Worm (Caenorhabditis elegans) whole organism, L1 larva: ENCODE data around the gene rps-23.

Experiments
- C34B4.2 ChIP-seq: sonication (generic microtip); optimal IDR thresholded peaks from 2 replicates; lab custom pipeline; 2017; ENCODE audit warnings: mild to moderate bottlenecking, missing genetic modification characterization, missing compliant biosample characterization
- F16B12.6 ChIP-seq: fragments of 150-350 bp; optimal IDR thresholded peaks from 2 replicates; lab custom pipeline; 2014; ENCODE audit warnings: missing biosample characterization, missing genetic modification characterization
- alr-1 ChIP-seq: fragments of 200-800 bp; sonication (Bioruptor generic); optimal IDR thresholded peaks from 2 replicates; lab custom pipeline; 2018; ENCODE audit warnings: borderline replicate concordance, mild to moderate bottlenecking, missing genetic modification characterization, missing compliant biosample characterization
- blmp-1 ChIP-seq: fragments of 150-350 bp; optimal IDR thresholded peaks from 2 replicates; lab custom pipeline; 2014; ENCODE audit warnings: missing biosample characterization, missing genetic modification characterization
- ceh-8 ChIP-seq: fragments of 200-800 bp; sonication (Bioruptor generic); optimal IDR thresholded peaks from 2 replicates; lab custom pipeline; 2018; ENCODE audit warnings: mild to moderate bottlenecking, missing genetic modification characterization, moderate library complexity, missing compliant biosample characterization
- ceh-82 ChIP-seq, 3 experiments: fragments of 150-350 bp in 1 of 3; sonication (generic microtip) in 2 of 3; optimal IDR thresholded peaks; 2 replicates each; lab custom pipeline; 2014 to 2017; ENCODE audit warnings: missing biosample characterization in 3 of 3, missing genetic modification characterization in 3 of 3
- ceh-90 ChIP-seq: sonication (generic microtip); optimal IDR thresholded peaks from 2 replicates; lab custom pipeline; 2016; ENCODE audit warnings: missing genetic modification characterization, missing compliant biosample characterization
- dpl-1 ChIP-seq, 3 experiments: fragments of 150-350 bp in 2 of 3; sonication (generic microtip) in 1 of 3; optimal IDR thresholded peaks; 2 replicates each; lab custom pipeline; 2014 to 2017; ENCODE audit warnings: missing biosample characterization in 3 of 3, missing genetic modification characterization in 3 of 3, missing genetic modification reagents in 3 of 3
- dsc-1 ChIP-seq: sonication (generic microtip); optimal IDR thresholded peaks from 2 replicates; lab custom pipeline; 2016; ENCODE audit warnings: mild to moderate bottlenecking, missing genetic modification characterization, missing compliant biosample characterization
- efl-1 ChIP-seq, 4 experiments: fragments of 150-350 bp; optimal IDR thresholded peaks in 3 of 4; peaks in 1 of 4; 1 replicate in 1 of 4; 2 replicates in 3 of 4; lab custom pipeline; 2014; ENCODE audit warnings: missing biosample characterization in 2 of 4, missing genetic modification characterization in 2 of 4, missing genetic modification reagents in 2 of 4
- efl-3 ChIP-seq: fragments of 200-800 bp; sonication (Bioruptor generic); optimal IDR thresholded peaks from 2 replicates; lab custom pipeline; 2018; ENCODE audit warnings: mild to moderate bottlenecking, missing genetic modification characterization, missing compliant biosample characterization
- egl-13 ChIP-seq: sonication (generic microtip); optimal IDR thresholded peaks from 2 replicates; lab custom pipeline; 2016; ENCODE audit warnings: missing genotype, missing genetic modification reagents, missing genetic modification characterization, missing compliant biosample characterization
- egl-27 ChIP-seq, 2 experiments: fragments of 150-350 bp in 1 of 2; sonication (generic microtip); optimal IDR thresholded peaks; 3 replicates each; lab custom pipeline; 2017 to 2018; ENCODE audit warnings: missing biosample characterization in 2 of 2, missing genetic modification characterization in 2 of 2, missing genetic modification reagents in 2 of 2
- elt-2 ChIP-seq: sonication (generic microtip); optimal IDR thresholded peaks from 2 replicates; lab custom pipeline; 2016; ENCODE audit warnings: missing genetic modification characterization, mild to moderate bottlenecking, inconsistent platforms, missing compliant biosample characterization, missing genetic modification reagents
- elt-3 ChIP-seq, 6 experiments: fragments of 150-350 bp in 1 of 6; sonication (generic microtip); optimal IDR thresholded peaks; 2 replicates each; lab custom pipeline; 2017 to 2018; ENCODE audit warnings: missing biosample characterization in 6 of 6, missing genetic modification characterization in 6 of 6, inconsistent platforms in 1 of 6
- fkh-4 ChIP-seq: sonication (generic microtip); optimal IDR thresholded peaks from 2 replicates; lab custom pipeline; 2016; ENCODE audit warnings: missing compliant biosample characterization, missing genetic modification characterization, borderline replicate concordance
- grh-1 ChIP-seq: fragments of 200-800 bp; sonication (Bioruptor generic); IDR thresholded peaks from 2 replicates; pipeline ENCODE4 v1.3.6; 2022; ENCODE audit warnings: missing genetic modification reagents, missing genetic modification characterization, missing compliant biosample characterization
- hlh-17 ChIP-seq: fragments of 200-800 bp; sonication (Bioruptor generic); optimal IDR thresholded peaks from 2 replicates; lab custom pipeline; 2018; ENCODE audit warnings: missing genetic modification characterization, mild to moderate bottlenecking, missing compliant biosample characterization, moderate library complexity, borderline replicate concordance
- hpl-2 ChIP-seq: fragments of 150-350 bp; optimal IDR thresholded peaks from 2 replicates; lab custom pipeline; 2014; ENCODE audit warnings: missing biosample characterization, missing genetic modification reagents, missing genetic modification characterization
- lin-13 ChIP-seq: fragments of 150-350 bp; optimal IDR thresholded peaks from 2 replicates; lab custom pipeline; 2014; ENCODE audit warnings: missing biosample characterization, missing genetic modification reagents, missing genetic modification characterization
- lin-14 ChIP-seq: fragments of 200-800 bp; sonication (Bioruptor generic); optimal IDR thresholded peaks from 2 replicates; lab custom pipeline; 2018; ENCODE audit warnings: mild to moderate bottlenecking, missing genetic modification characterization, moderate library complexity, missing compliant biosample characterization
- lir-3 ChIP-seq: sonication (generic microtip); optimal IDR thresholded peaks from 2 replicates; lab custom pipeline; 2016; ENCODE audit warnings: mild to moderate bottlenecking, missing genetic modification characterization, moderate library complexity, missing compliant biosample characterization; ENCODE audit not compliant: poor library complexity
- lsy-2 ChIP-seq, 2 experiments: fragments of 150-350 bp; optimal IDR thresholded peaks; 2 replicates each; lab custom pipeline; 2014; ENCODE audit warnings: missing biosample characterization in 2 of 2, missing genetic modification characterization in 2 of 2
- mab-9 ChIP-seq: fragments of 200-800 bp; sonication (Bioruptor generic); IDR thresholded peaks from 2 replicates; pipeline ENCODE4 v1.3.6; 2022; ENCODE audit warnings: missing genetic modification reagents, missing genetic modification characterization, missing compliant biosample characterization
- mep-1 ChIP-seq: fragments of 150-350 bp; optimal IDR thresholded peaks from 2 replicates; lab custom pipeline; 2014; ENCODE audit warnings: missing biosample characterization, missing genetic modification characterization
- nhr-11 ChIP-seq: fragments of 150-350 bp; optimal IDR thresholded peaks from 2 replicates; lab custom pipeline; 2014; ENCODE audit warnings: missing biosample characterization, missing genetic modification characterization
- nhr-20 ChIP-seq: sonication (generic microtip); optimal IDR thresholded peaks from 2 replicates; lab custom pipeline; 2016; ENCODE audit warnings: mild to moderate bottlenecking, missing genetic modification characterization, missing compliant biosample characterization
- nhr-237 ChIP-seq: fragments of 150-350 bp; optimal IDR thresholded peaks from 2 replicates; lab custom pipeline; 2014; ENCODE audit warnings: missing biosample characterization, missing genetic modification characterization
- nhr-71 ChIP-seq: sonication (generic microtip); optimal IDR thresholded peaks from 2 replicates; lab custom pipeline; 2016; ENCODE audit warnings: mild to moderate bottlenecking, missing genetic modification characterization, moderate library complexity, missing compliant biosample characterization
- nhr-76 ChIP-seq: sonication (generic microtip); optimal IDR thresholded peaks from 2 replicates; lab custom pipeline; 2017; ENCODE audit warnings: missing biosample characterization, missing genetic modification characterization
- pax-3 ChIP-seq: fragments of 200-800 bp; sonication (Bioruptor generic); optimal IDR thresholded peaks from 2 replicates; lab custom pipeline; 2018; ENCODE audit warnings: mild to moderate bottlenecking, missing genetic modification characterization, moderate library complexity, missing compliant biosample characterization
- sox-4 ChIP-seq: sonication (generic microtip); optimal IDR thresholded peaks from 2 replicates; lab custom pipeline; 2016; ENCODE audit warnings: missing genetic modification characterization, missing compliant biosample characterization
- sup-37 ChIP-seq: fragments of 200-800 bp; sonication (Bioruptor generic); optimal IDR thresholded peaks from 2 replicates; lab custom pipeline; 2018; ENCODE audit warnings: mild to moderate bottlenecking, missing genetic modification characterization, missing compliant biosample characterization
- unc-130 ChIP-seq: fragments of 150-350 bp; optimal IDR thresholded peaks from 2 replicates; lab custom pipeline; 2017; ENCODE audit warnings: missing biosample characterization, missing genetic modification characterization, inconsistent platforms
- unc-62 ChIP-seq: fragments of 150-350 bp; optimal IDR thresholded peaks from 2 replicates; lab custom pipeline; 2014; ENCODE audit warnings: missing biosample characterization, missing genetic modification reagents, missing genetic modification characterization
- zag-1 ChIP-seq: fragments of 150-350 bp; optimal IDR thresholded peaks from 2 replicates; lab custom pipeline; 2014; ENCODE audit warnings: missing biosample characterization, missing genetic modification characterization
- zip-4 ChIP-seq: fragments of 200-800 bp; sonication (Bioruptor generic); optimal IDR thresholded peaks from 2 replicates; lab custom pipeline; 2018; ENCODE audit warnings: mild to moderate bottlenecking, missing genetic modification characterization, moderate library complexity, missing compliant biosample characterization
- ztf-4 ChIP-seq: fragments of 150-350 bp; optimal IDR thresholded peaks from 2 replicates; lab custom pipeline; 2014; ENCODE audit warnings: missing biosample characterization, missing genetic modification characterization

Gene rps-23

DNA sequence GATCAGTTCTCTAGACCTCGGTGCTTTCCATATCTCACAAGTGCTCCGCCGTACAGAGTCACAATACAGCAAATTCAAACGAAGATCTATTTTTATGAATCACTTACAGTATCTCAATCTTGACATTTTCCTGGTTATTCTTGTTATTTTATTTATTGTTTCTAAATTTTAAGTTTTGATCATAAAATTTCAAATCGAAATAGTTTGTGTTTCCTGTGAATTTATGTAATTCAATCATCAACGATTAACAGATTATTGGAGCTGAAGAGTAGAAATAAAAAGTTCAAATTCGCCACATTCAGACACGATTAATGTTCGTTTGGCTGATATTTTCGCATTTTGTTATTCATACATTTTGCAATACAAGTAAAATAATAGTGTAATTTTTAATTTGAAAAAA is 41.5 kb upstream of the rps-23 start, which contains the start of gene clec-184:
Gene clec-184, plus strand, starts transcription at position 301 of the 400 bp plus-strand sequence.
- TF ChIP-seq dsc-1 (tag; lab: Kevin White, UChicago) (no peak), ceh-82 (tag; optimal IDR thresholded peaks at IDR 0.05; lab: Kevin White, UChicago) (no peak), egl-27 (tag; optimal IDR thresholded peaks at IDR 0.05; lab: Kevin White, UChicago) (no peak), pax-3 (tag; lab: Kevin White, UChicago) (no peak), alr-1 (no peak), sup-37 (GFP tag; lab: Kevin White, UChicago) (no peak), unc-130 (tag; lab: Kevin White, UChicago) (no peak), C34B4.2 (tag; lab: Kevin White, UChicago) (no peak), ceh-90 (no peak), lir-3 (tag; lab: Kevin White, UChicago) (no peak), blmp-1 (tag; lab: Kevin White, UChicago) (no peak)

DNA sequence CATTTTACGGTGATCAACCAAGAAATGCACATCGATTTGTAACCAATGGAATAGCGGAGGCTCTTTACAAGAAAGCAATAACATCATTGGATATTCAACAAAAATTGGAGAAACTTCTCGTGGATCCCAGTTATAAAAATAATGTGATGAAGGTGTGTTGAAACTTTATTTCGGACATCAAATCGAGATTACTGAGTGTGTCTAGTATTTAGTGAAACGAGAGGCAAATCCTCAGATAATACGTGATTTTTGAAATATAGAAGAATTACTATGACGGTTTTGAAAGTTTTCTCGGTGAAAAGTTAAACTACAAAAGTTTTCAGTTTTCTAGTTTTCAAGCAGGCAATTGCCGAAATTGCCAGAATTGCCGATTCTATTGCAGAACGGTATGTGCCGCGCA is 40.9 kb upstream of the rps-23 start:
- no peak for TF ChIP-seq elt-3 (tag; optimal IDR thresholded peaks at IDR 0.05; lab: Kevin White, UChicago)
- no peak for TF ChIP-seq zag-1 (tag; lab: Kevin White, UChicago)
- no peak for TF ChIP-seq efl-1 (optimal IDR thresholded peaks at IDR 0.05; lab: Kevin White, UChicago)
- TF ChIP-seq efl-1 (GFP tag; optimal IDR thresholded peaks at IDR 0.05 in 1 of 2; lab: Kevin White, UChicago), result peak in 1 of 2 experiments; percentile 3
- no peak for TF ChIP-seq F16B12.6 (tag; lab: Kevin White, UChicago)
- no peak for TF ChIP-seq lsy-2 (tag; optimal IDR thresholded peaks at IDR 0.05; lab: Kevin White, UChicago)
- TF ChIP-seq unc-130 (tag; lab: Kevin White, UChicago), result no peak
- no peak for TF ChIP-seq ceh-8 (GFP tag; lab: Kevin White, UChicago)

DNA sequence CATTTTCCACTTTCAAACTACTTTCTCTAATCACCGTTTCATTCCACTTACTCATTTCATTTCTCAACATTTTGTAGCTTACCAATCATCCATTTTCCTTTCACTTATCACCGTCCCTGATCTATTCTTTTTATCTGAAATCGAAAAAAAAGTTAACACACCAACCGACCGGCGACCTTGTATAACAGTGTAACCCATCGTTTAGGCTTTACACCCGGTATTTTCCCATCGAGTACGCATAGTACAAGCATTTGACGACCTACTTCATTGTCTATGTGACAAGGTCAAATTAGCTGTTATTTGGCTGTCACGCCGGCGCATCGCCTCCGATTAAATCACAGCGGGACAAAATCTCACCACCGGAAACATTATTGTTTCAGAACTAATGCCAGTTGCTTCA is 38.7 kb upstream of the rps-23 start:
- TF ChIP-seq blmp-1 (tag; lab: Kevin White, UChicago), result peak; percentile 13
- no peak for TF ChIP-seq efl-3

DNA sequence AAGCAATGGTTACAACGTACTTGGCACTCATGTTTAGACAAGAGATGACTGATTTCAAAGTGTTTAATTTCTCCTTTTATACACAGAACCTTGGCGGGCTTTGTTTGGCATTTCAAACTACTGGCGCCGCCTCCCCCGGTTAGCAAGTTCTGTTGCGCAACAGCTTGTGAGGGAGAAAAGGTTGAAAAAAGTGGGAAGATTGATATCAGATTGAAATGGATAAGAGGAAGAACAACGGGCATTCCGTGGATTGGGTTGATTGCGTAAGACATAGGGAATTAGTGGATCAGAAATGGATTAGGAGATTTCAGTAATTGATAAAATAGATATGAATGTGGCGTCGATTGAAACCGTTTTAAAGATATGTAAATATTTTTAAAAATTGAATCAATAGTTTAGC is 37.6 kb upstream of the rps-23 start, which contains the start of gene col-130:
Gene col-130, minus strand, starts transcription at position 50 of the 400 bp plus-strand sequence.
- TF ChIP-seq lin-13 (GFP tag; lab: Kevin White, UChicago), result no peak
- no peak for TF ChIP-seq nhr-237 (tag; lab: Kevin White, UChicago)
- no peak for TF ChIP-seq hlh-17 (GFP tag; lab: Kevin White, UChicago)
- no peak for TF ChIP-seq egl-13 (tag; lab: Kevin White, UChicago)
- TF ChIP-seq nhr-11, result no peak
- TF ChIP-seq mab-9, result no peak
- no peak for TF ChIP-seq F16B12.6 (tag; lab: Kevin White, UChicago)
- no peak for TF ChIP-seq elt-2 (tag; lab: Kevin White, UChicago)
- TF ChIP-seq elt-3 (tag; optimal IDR thresholded peaks at IDR 0.05; lab: Kevin White, UChicago), result no peak
- TF ChIP-seq egl-27 (tag; optimal IDR thresholded peaks at IDR 0.05; lab: Kevin White, UChicago), result no peak
- TF ChIP-seq nhr-76 (tag; lab: Kevin White, UChicago), result no peak
- TF ChIP-seq sup-37 (GFP tag; lab: Kevin White, UChicago), result no peak

DNA sequence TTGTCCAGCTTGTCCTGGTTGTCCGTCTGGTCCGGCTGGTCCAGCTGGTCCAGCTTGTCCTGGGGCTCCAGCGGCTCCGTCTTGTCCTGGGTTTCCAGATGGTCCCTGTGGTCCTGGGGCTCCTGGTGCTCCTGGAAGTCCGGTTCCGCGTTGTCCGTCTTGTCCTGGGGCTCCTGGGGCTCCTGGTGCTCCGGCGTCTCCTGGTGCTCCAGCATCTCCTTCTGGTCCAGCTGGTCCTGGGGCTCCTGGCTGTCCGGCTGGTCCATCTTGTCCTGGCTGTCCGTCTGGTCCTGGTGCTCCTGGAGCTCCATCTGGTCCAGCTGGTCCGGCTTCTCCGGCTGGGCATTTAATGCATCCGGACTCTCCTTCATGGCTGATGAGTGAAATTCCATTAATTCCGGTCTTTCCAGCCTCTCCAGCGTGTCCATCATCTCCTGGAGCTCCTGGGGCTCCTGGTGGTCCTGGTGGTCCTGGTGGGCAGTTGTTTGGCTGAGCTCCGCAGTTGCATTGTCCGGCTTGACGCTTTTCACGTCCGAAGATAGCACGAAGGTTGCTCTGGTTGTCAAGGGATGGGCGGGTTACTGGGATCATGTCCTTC is 36.9 kb upstream of the rps-23 start:
- TF ChIP-seq hpl-2 (GFP tag; lab: Kevin White, UChicago) (no peak), zip-4 (GFP tag; lab: Kevin White, UChicago) (no peak), ceh-8 (GFP tag; lab: Kevin White, UChicago) (peak; percentile 48), mab-9 (no peak), hlh-17 (GFP tag; lab: Kevin White, UChicago) (no peak)

DNA sequence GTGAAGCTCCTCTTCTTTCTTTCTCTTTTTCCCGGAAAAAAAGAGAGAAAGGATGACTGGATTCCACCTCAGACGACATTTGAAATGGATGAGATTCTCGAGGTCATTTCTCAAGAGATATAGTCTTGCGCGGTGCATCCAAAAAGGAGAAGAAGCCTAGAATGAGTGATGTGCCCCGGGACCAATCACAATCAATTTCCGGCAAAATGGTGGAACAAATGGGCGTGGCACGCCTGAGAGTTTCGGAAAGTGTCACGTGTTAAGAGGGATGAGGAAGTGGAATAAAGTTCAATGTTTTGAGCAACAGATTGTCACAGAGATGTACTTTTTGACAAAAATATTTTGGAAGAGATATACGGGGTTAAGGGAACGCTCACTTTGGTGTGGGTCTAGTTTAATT is 34.7 kb upstream of the rps-23 start:
- TF ChIP-seq lin-14 (GFP tag; lab: Kevin White, UChicago) (peak; percentile 68), lsy-2 (tag; optimal IDR thresholded peaks at IDR 0.05; lab: Kevin White, UChicago) (no peak), efl-3 (no peak), nhr-71 (tag; lab: Kevin White, UChicago) (no peak), dpl-1 (GFP tag; optimal IDR thresholded peaks at IDR 0.05; lab: Kevin White, UChicago) (no peak), mab-9 (no peak), ceh-82 (tag; optimal IDR thresholded peaks at IDR 0.05; lab: Kevin White, UChicago) (no peak), fkh-4 (tag; lab: Kevin White, UChicago) (no peak), ztf-4 (tag; lab: Kevin White, UChicago) (no peak), sox-4 (tag; lab: Kevin White, UChicago) (no peak), efl-1 (optimal IDR thresholded peaks at IDR 0.05; lab: Kevin White, UChicago) (no peak), efl-1 (GFP tag; optimal IDR thresholded peaks at IDR 0.05 in 1 of 2; lab: Kevin White, UChicago) (peak in 1 of 2 experiments; percentile 56), sup-37 (GFP tag; lab: Kevin White, UChicago) (no peak), unc-62 (no peak), grh-1 (GFP tag; lab: Robert Waterston, UW) (no peak), nhr-20 (no peak), mep-1 (tag; lab: Kevin White, UChicago) (no peak), egl-27 (tag; optimal IDR thresholded peaks at IDR 0.05; lab: Kevin White, UChicago) (no peak)
- TF ChIP-seq, all 84 proteins: peak for 2
